Worm (Caenorhabditis elegans): ENCODE data around the gene clic-1.

Gene clic-1

DNA sequence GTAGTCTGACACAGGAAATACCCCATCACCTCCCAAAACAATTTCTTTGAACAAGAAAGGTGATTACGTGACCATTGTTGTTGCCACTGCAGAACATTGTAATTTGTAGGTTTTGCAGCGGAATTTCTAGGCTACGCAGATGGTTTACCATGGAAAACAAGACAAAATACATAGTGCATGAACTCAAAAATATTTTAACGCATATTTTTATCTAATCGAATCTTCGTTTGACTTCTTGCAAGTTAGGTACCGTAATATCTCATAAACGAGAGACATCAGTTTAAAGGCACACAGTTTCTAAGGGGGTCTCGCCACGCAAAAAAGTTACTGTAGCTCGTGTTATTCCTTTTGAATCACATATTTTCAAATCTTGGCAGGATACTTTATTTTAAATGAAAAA, 44.3 kb upstream of the clic-1 start:
- no peak for TF ChIP-seq K02D7.2 (tag; optimal IDR thresholded peaks at IDR 0.05)
- no peak for TF ChIP-seq ceh-6 (GFP tag; optimal IDR thresholded peaks at IDR 0.05)
- no peak for TF ChIP-seq mec-3 (tag; optimal IDR thresholded peaks at IDR 0.05; ENCODE audit: borderline replicate concordance)
- no peak for TF ChIP-seq fkh-10 (GFP tag; optimal IDR thresholded peaks at IDR 0.05)
- no peak for TF ChIP-seq ceh-9 (tag; optimal IDR thresholded peaks at IDR 0.05)

- TF ChIP-seq npax-4 (tag; optimal IDR thresholded peaks at IDR 0.05) (no peak), hlh-15 (tag; optimal IDR thresholded peaks at IDR 0.05) (no peak), ama-1 (optimal IDR thresholded peaks at IDR 0.05) (no peak), unc-86 (tag; optimal IDR thresholded peaks at IDR 0.05) (no peak), pag-3 (tag; optimal IDR thresholded peaks at IDR 0.05; ENCODE audit: borderline replicate concordance) (no peak), K09A11.1 (tag; optimal IDR thresholded peaks at IDR 0.05; ENCODE audit: insufficient read depth) (no peak), nfya-1 (tag; optimal IDR thresholded peaks at IDR 0.05) (no peak), ets-4 (tag; optimal IDR thresholded peaks at IDR 0.05) (no peak), fkh-6 (tag; optimal IDR thresholded peaks at IDR 0.05) (no peak), ceh-9 (tag; optimal IDR thresholded peaks at IDR 0.05) (no peak), F13H6.1 (tag; optimal IDR thresholded peaks at IDR 0.05) (no peak), rnt-1 (tag; optimal IDR thresholded peaks at IDR 0.05) (no peak), fkh-10 (GFP tag; optimal IDR thresholded peaks at IDR 0.05) (no peak), lin-11 (tag; optimal IDR thresholded peaks at IDR 0.05) (no peak), pax-1 (tag; optimal IDR thresholded peaks at IDR 0.05) (no peak)
Observed at ce11 chrV:7777098-7777497, 42.4 kb upstream of the clic-1 start, which contains the start of gene C26F1.3. Gene C26F1.3, plus strand, starts transcription at chrV:7777300.

- TF ChIP-seq pax-1 (tag; optimal IDR thresholded peaks at IDR 0.05) (peak; percentile 54), ttx-3 (tag; optimal IDR thresholded peaks at IDR 0.05) (no peak), unc-3 (GFP tag; conservative IDR thresholded peaks at IDR 0.05) (no peak), unc-3 (tag; optimal IDR thresholded peaks at IDR 0.05) (peak; percentile 46), C08G9.2 (tag; optimal IDR thresholded peaks at IDR 0.05) (no peak), hlh-6 (tag; optimal IDR thresholded peaks at IDR 0.05) (no peak), hlh-13 (GFP tag; optimal IDR thresholded peaks at IDR 0.05) (no peak), sox-4 (tag; optimal IDR thresholded peaks at IDR 0.05) (no peak), unc-55 (GFP tag; optimal IDR thresholded peaks at IDR 0.05) (peak; percentile 49), ceh-18 (tag; optimal IDR thresholded peaks at IDR 0.05) (peak; percentile 71), fkh-6 (tag; optimal IDR thresholded peaks at IDR 0.05) (no peak), ceh-2 (tag; optimal IDR thresholded peaks at IDR 0.05) (no peak), K09A11.1 (tag; optimal IDR thresholded peaks at IDR 0.05; ENCODE audit: insufficient read depth) (no peak), ztf-16 (tag; optimal IDR thresholded peaks at IDR 0.05) (peak; percentile 28), ceh-34 (tag; optimal IDR thresholded peaks at IDR 0.05) (peak; percentile 20), pqm-1 (tag; optimal IDR thresholded peaks at IDR 0.05) (no peak), lin-11 (tag; optimal IDR thresholded peaks at IDR 0.05) (no peak), ceh-45 (GFP tag; IDR thresholded peaks at IDR 0.05) (no peak), nfya-1 (tag; optimal IDR thresholded peaks at IDR 0.05) (peak; percentile 83), K02D7.2 (tag; optimal IDR thresholded peaks at IDR 0.05) (no peak), sdc-2 (tag; optimal IDR thresholded peaks at IDR 0.05) (no peak), ref-2 (tag; optimal IDR thresholded peaks at IDR 0.05) (peak; percentile 13), ceh-19 (GFP tag; optimal IDR thresholded peaks at IDR 0.05) (no peak), ceh-30 (tag; optimal IDR thresholded peaks at IDR 0.05) (no peak), pros-1 (tag; optimal IDR thresholded peaks at IDR 0.05) (peak; percentile 53), pha-4 (tag; optimal IDR thresholded peaks at IDR 0.05) (no peak), dve-1 (tag; optimal IDR thresholded peaks at IDR 0.05) (peak; percentile 68), syd-9 (tag; optimal IDR thresholded peaks at IDR 0.05) (no peak), Y22D7AL.16 (tag; optimal IDR thresholded peaks at IDR 0.05) (no peak), tbx-7 (tag; optimal IDR thresholded peaks at IDR 0.05) (no peak), unc-86 (tag; optimal IDR thresholded peaks at IDR 0.05) (no peak), hlh-8 (tag; optimal IDR thresholded peaks at IDR 0.05) (no peak), rnt-1 (tag; optimal IDR thresholded peaks at IDR 0.05) (peak; percentile 73), madf-2 (tag; optimal IDR thresholded peaks at IDR 0.05) (peak; percentile 6), ahr-1 (tag; optimal IDR thresholded peaks at IDR 0.05) (no peak), ceh-24 (tag; optimal IDR thresholded peaks at IDR 0.05) (no peak), ceh-22 (tag; optimal IDR thresholded peaks at IDR 0.05) (no peak), pat-9 (tag; optimal IDR thresholded peaks at IDR 0.05) (no peak), zip-5 (tag; optimal IDR thresholded peaks at IDR 0.05) (no peak)
Observed at ce11 chrV:7776029-7776628, 41.4 kb upstream of the clic-1 start, which contains the start of the genes rpl-39 and rps-30. Gene rpl-39, minus strand, starts transcription at chrV:7776079. Gene rps-30, plus strand, starts transcription at chrV:7776578.

Measured in whole organism, late embryonic.